Fruit fly (Drosophila melanogaster): ENCODE results near the gene CG4619.

CG4619 gene

dm6 chr2L:9963603-9964042, 25.0 kb downstream of the CG4619 start, which contains the start of gene CG5850 (continued):
- TF ChIP-seq trem (tag; optimal IDR thresholded peaks at IDR 0.05) (peak; percentile 56), sd (tag; optimal IDR thresholded peaks at IDR 0.05) (peak; percentile 15), dimm (GFP tag; IDR thresholded peaks at IDR 0.05) (no peak), nom (GFP tag; optimal IDR thresholded peaks at IDR 0.05) (peak; percentile 21), Oaz (GFP tag; IDR thresholded peaks at IDR 0.05) (no peak), sisA (GFP tag; IDR thresholded peaks at IDR 0.05) (no peak), CG11398 (GFP tag; optimal IDR thresholded peaks at IDR 0.05) (no peak), pita (GFP tag; optimal IDR thresholded peaks at IDR 0.05) (no peak), phol (tag; optimal IDR thresholded peaks at IDR 0.05) (peak; percentile 24), Nf-YC (tag; optimal IDR thresholded peaks at IDR 0.05) (peak; percentile 7), tll (GFP tag; optimal IDR thresholded peaks at IDR 0.05) (no peak), CG17912 (GFP tag; optimal IDR thresholded peaks at IDR 0.05) (no peak), Aef1 (GFP tag; IDR thresholded peaks at IDR 0.05) (no peak), CG7928 (GFP tag; optimal IDR thresholded peaks at IDR 0.05) (peak; percentile 85), MTF-1 (GFP tag; optimal IDR thresholded peaks at IDR 0.05; ENCODE audit: borderline replicate concordance) (no peak), bbx (GFP tag; IDR thresholded peaks at IDR 0.05; ENCODE audit: partially characterized antibody) (no peak), D19A (tag; optimal IDR thresholded peaks at IDR 0.05) (peak; percentile 38), sima (GFP tag; optimal IDR thresholded peaks at IDR 0.05) (no peak), CG1602 (GFP tag; optimal IDR thresholded peaks at IDR 0.05) (no peak), nerfin-1 (tag; optimal IDR thresholded peaks at IDR 0.05) (peak; percentile 11), row (GFP tag; IDR thresholded peaks at IDR 0.05) (peak; percentile 71), stc (GFP tag; IDR thresholded peaks at IDR 0.05) (no peak), CG6854 (GFP tag; optimal IDR thresholded peaks at IDR 0.05) (no peak), cg (GFP tag; optimal IDR thresholded peaks at IDR 0.05) (no peak), sens-2 (GFP tag; IDR thresholded peaks at IDR 0.05) (no peak), sna (GFP tag; IDR thresholded peaks at IDR 0.05; ENCODE audit: partially characterized antibody) (0 out of 2 replicates have a peak, but pooled peaks have one; percentile 33), MESR4 (GFP tag; optimal IDR thresholded peaks at IDR 0.05) (peak; percentile 84), Nf-YB (GFP tag; optimal IDR thresholded peaks at IDR 0.05) (peak; percentile 3), PHDP (tag; optimal IDR thresholded peaks at IDR 0.05) (peak; percentile 45), CG18262 (tag; optimal IDR thresholded peaks at IDR 0.05) (peak; percentile 44), danr (GFP tag; IDR thresholded peaks at IDR 0.05) (no peak), amos (GFP tag; IDR thresholded peaks at IDR 0.05; ENCODE audit: partially characterized antibody) (no peak), Sox100B (GFP tag; optimal IDR thresholded peaks at IDR 0.05) (peak; percentile 54), CG8944 (GFP tag; optimal IDR thresholded peaks at IDR 0.05) (no peak), CG15696 (tag; optimal IDR thresholded peaks at IDR 0.05) (peak; percentile 4), CG12659 (GFP tag; optimal IDR thresholded peaks at IDR 0.05) (peak; percentile 51), scrt (GFP tag; optimal IDR thresholded peaks at IDR 0.05) (peak; percentile 26), Spps (tag; optimal IDR thresholded peaks at IDR 0.05) (no peak), CG30403 (GFP tag; optimal IDR thresholded peaks at IDR 0.05) (peak; percentile 14), pzg (GFP tag; optimal IDR thresholded peaks at IDR 0.05) (peak; percentile 29), Sry-β (GFP tag; optimal IDR thresholded peaks at IDR 0.05) (no peak), sqz (GFP tag; optimal IDR thresholded peaks at IDR 0.05) (peak; percentile 34), Stat92E (GFP tag; optimal IDR thresholded peaks at IDR 0.05) (no peak), CG34224 (GFP tag; IDR thresholded peaks at IDR 0.05; ENCODE audit: partially characterized antibody) (0 out of 3 replicates have a peak, but pooled peaks have one; percentile 25), gem (tag; optimal IDR thresholded peaks at IDR 0.05) (peak; percentile 53), CG17361 (GFP tag; IDR thresholded peaks at IDR 0.05) (peak; percentile 52; the same call in 2 of the 3 replicates), pan (optimal IDR thresholded peaks at IDR 0.05) (no peak), pan (GFP tag; optimal IDR thresholded peaks at IDR 0.05 in 1 of 2, IDR thresholded peaks at IDR 0.05 in 1 of 2) (no peak), lab (GFP tag; optimal IDR thresholded peaks at IDR 0.05) (peak; percentile 17)
